Fruit fly (Drosophila melanogaster): ENCODE measurements around the gene mEFG1.

dm6 chr2L:7204172-7204482 is 18.8 kb downstream of the mEFG1 start, which contains the start of gene CG4502:
- TF ChIP-seq Ets21C (GFP tag; optimal IDR thresholded peaks at IDR 0.05) = no peak
- TF ChIP-seq CG8319 (GFP tag; optimal IDR thresholded peaks at IDR 0.05) = no peak
- peak; percentile 28 for TF ChIP-seq lz (GFP tag; optimal IDR thresholded peaks at IDR 0.05)
- no peak for TF ChIP-seq net (GFP tag; optimal IDR thresholded peaks at IDR 0.05)
- peak; percentile 59 for TF ChIP-seq Eip78C (GFP tag)
- TF ChIP-seq Gug (GFP tag; IDR thresholded peaks at IDR 0.05) = no peak
- no peak for TF ChIP-seq vri (GFP tag; optimal IDR thresholded peaks at IDR 0.05)
- no peak for TF ChIP-seq salr (GFP tag; optimal IDR thresholded peaks at IDR 0.05)
- peak; percentile 22 for TF ChIP-seq Met (GFP tag; optimal IDR thresholded peaks at IDR 0.05)
- no peak for TF ChIP-seq CG1621 (tag; optimal IDR thresholded peaks at IDR 0.05)
